Fruit fly (Drosophila melanogaster) whole organism, wandering third instar larva: ENCODE measurements around the gene CG8765.

Experiments
- CG32264 ChIP-seq: fragments of 200-800 bp; sonication (Bioruptor generic); optimal IDR thresholded peaks from 2 replicates; lab custom pipeline; 2016; ENCODE audit warnings: missing biosample characterization, missing genetic modification characterization
- CG9705 ChIP-seq: fragments of 200-800 bp; sonication (Bioruptor generic); optimal IDR thresholded peaks from 2 replicates; lab custom pipeline; 2018; ENCODE audit warnings: missing biosample characterization, mild to moderate bottlenecking, missing genetic modification characterization
- CrebA ChIP-seq: fragments of 200-800 bp; sonication (Bioruptor generic); optimal IDR thresholded peaks from 2 replicates; lab custom pipeline; 2016; ENCODE audit warnings: missing biosample characterization, mild to moderate bottlenecking, missing genetic modification characterization, borderline replicate concordance
- Dfd ChIP-seq: fragments of >200 bp; optimal IDR thresholded peaks from 2 replicates; lab custom pipeline; 2017; ENCODE audit warnings: missing biosample characterization, missing genetic modification characterization
- Dif ChIP-seq: fragments of 200-275, 200-300 bp; sonication (Bioruptor generic); optimal IDR thresholded peaks from 2 replicates; lab custom pipeline; 2018; ENCODE audit warnings: missing biosample characterization, missing genetic modification characterization; ENCODE audit not compliant: partially characterized antibody
- GATAd ChIP-seq: sonication (Bioruptor generic); optimal IDR thresholded peaks from 2 replicates; lab custom pipeline; 2016; ENCODE audit warnings: missing biosample characterization, missing genetic modification characterization
- HLH106 ChIP-seq: fragments of 200-800 bp; optimal IDR thresholded peaks from 3 replicates; lab custom pipeline; 2019; ENCODE audit warnings: missing biosample characterization, mild to moderate bottlenecking, missing genetic modification characterization, moderate library complexity
- Hnf4 ChIP-seq: fragments of 200-800 bp; sonication (Bioruptor generic); optimal IDR thresholded peaks from 2 replicates; lab custom pipeline; 2016; ENCODE audit warnings: missing biosample characterization, mild to moderate bottlenecking, missing genetic modification characterization
- Hr78 ChIP-seq: fragments of >200 bp; optimal IDR thresholded peaks from 2 replicates; lab custom pipeline; 2017; ENCODE audit warnings: missing biosample characterization, missing genetic modification characterization
- Hr83 ChIP-seq: fragments of 200-300 bp; sonication (Bioruptor generic); optimal IDR thresholded peaks from 2 replicates; lab custom pipeline; 2016; ENCODE audit warnings: missing biosample characterization, mild to moderate bottlenecking, missing genetic modification characterization, moderate library complexity; ENCODE audit not compliant: poor library complexity, severe bottlenecking
- Jra ChIP-seq: sonication (Bioruptor generic); optimal IDR thresholded peaks from 2 replicates; lab custom pipeline; 2016; ENCODE audit warnings: missing biosample characterization, missing genetic modification characterization
- Mio ChIP-seq: sonication (Bioruptor generic); optimal IDR thresholded peaks from 2 replicates; lab custom pipeline; 2016; ENCODE audit warnings: missing biosample characterization, missing genetic modification characterization
- Myc ChIP-seq: fragments of >200 bp; optimal IDR thresholded peaks from 2 replicates; lab custom pipeline; 2017
- N ChIP-seq: fragments of >200 bp; optimal IDR thresholded peaks from 2 replicates; lab custom pipeline; 2018; ENCODE audit warnings: missing biosample characterization, missing external identifiers, missing genetic modification characterization
- OdsH ChIP-seq: fragments of 200-800 bp; sonication (Bioruptor generic); optimal IDR thresholded peaks from 2 replicates; lab custom pipeline; 2016; ENCODE audit warnings: missing biosample characterization, mild to moderate bottlenecking, missing genetic modification characterization
- Rel ChIP-seq, 2 experiments: fragments of 200-800 bp; sonication (Bioruptor generic) in 1 of 2; optimal IDR thresholded peaks; 2 replicates in 1 of 2; 3 replicates in 1 of 2; lab custom pipeline; 2016 to 2019; ENCODE audit warnings: mild to moderate bottlenecking in 2 of 2, missing biosample characterization in 2 of 2, missing genetic modification characterization in 2 of 2, moderate library complexity in 1 of 2
- Sp1 ChIP-seq: fragments of 200-800 bp; sonication (Bioruptor generic); optimal IDR thresholded peaks from 3 replicates; lab custom pipeline; 2019; ENCODE audit warnings: missing biosample characterization, mild to moderate bottlenecking, missing genetic modification characterization, moderate library complexity
- Vsx2 ChIP-seq: fragments of 200-300, 225-300 bp; sonication (Bioruptor generic); optimal IDR thresholded peaks from 2 replicates; lab custom pipeline; 2018; ENCODE audit warnings: missing biosample characterization, missing genetic modification characterization; ENCODE audit not compliant: partially characterized antibody
- br ChIP-seq: fragments of 200-800 bp; sonication (Bioruptor generic); optimal IDR thresholded peaks from 2 replicates; lab custom pipeline; 2016; ENCODE audit warnings: missing biosample characterization, missing genetic modification characterization
- brk ChIP-seq: fragments of 200-800 bp; sonication (Bioruptor generic); optimal IDR thresholded peaks from 2 replicates; lab custom pipeline; 2016; ENCODE audit warnings: missing biosample characterization, mild to moderate bottlenecking, missing genetic modification characterization
- dl ChIP-seq, 2 experiments: fragments of 175-275, 200-275 bp in 1 of 2; fragments of 200-275 bp in 1 of 2; sonication (Bioruptor generic); optimal IDR thresholded peaks; lab custom pipeline; 2018; ENCODE audit warnings: mild to moderate bottlenecking in 2 of 2, missing biosample characterization in 2 of 2, missing genetic modification characterization in 2 of 2, moderate library complexity in 2 of 2; ENCODE audit not compliant: partially characterized antibody in 2 of 2, insufficient read depth in 1 of 2
- dmrt93B ChIP-seq: fragments of 200-800 bp; sonication (Bioruptor generic); optimal IDR thresholded peaks from 2 replicates; lab custom pipeline; 2018; ENCODE audit warnings: missing biosample characterization, mild to moderate bottlenecking, missing genetic modification characterization
- dsf ChIP-seq: sonication (Bioruptor generic); optimal IDR thresholded peaks from 2 replicates; lab custom pipeline; 2016; ENCODE audit warnings: missing biosample characterization, missing genetic modification characterization, borderline replicate concordance
- ey ChIP-seq: fragments of 200-800 bp; sonication (Bioruptor generic); optimal IDR thresholded peaks from 2 replicates; lab custom pipeline; 2016; ENCODE audit warnings: missing biosample characterization, missing genetic modification characterization
- foxo ChIP-seq, 2 experiments: fragments of 200-800 bp; sonication (Bioruptor generic); optimal IDR thresholded peaks; 2 replicates in 1 of 2; 3 replicates in 1 of 2; lab custom pipeline; 2016 to 2017; ENCODE audit warnings: missing biosample characterization in 2 of 2, missing genetic modification characterization in 2 of 2
- fru ChIP-seq: fragments of 200-800 bp; sonication (Bioruptor generic); optimal IDR thresholded peaks from 3 replicates; lab custom pipeline; 2016; ENCODE audit warnings: missing biosample characterization, mild to moderate bottlenecking, missing genetic modification characterization
- h ChIP-seq: fragments of 200-800 bp; sonication (Bioruptor generic); optimal IDR thresholded peaks from 3 replicates; lab custom pipeline; 2016; ENCODE audit warnings: missing biosample characterization, mild to moderate bottlenecking, missing genetic modification characterization
- jim ChIP-seq: fragments of 175-275, 200-325 bp; sonication (Bioruptor generic); optimal IDR thresholded peaks from 2 replicates; lab custom pipeline; 2016; ENCODE audit warnings: missing biosample characterization, mild to moderate bottlenecking, missing genetic modification characterization
- lola ChIP-seq: fragments of >200 bp; optimal IDR thresholded peaks from 2 replicates; lab custom pipeline; 2017; ENCODE audit warnings: missing biosample characterization, missing genetic modification characterization
- rgr ChIP-seq: fragments of 200-800 bp; sonication (Bioruptor generic); optimal IDR thresholded peaks from 3 replicates; lab custom pipeline; 2016; ENCODE audit warnings: missing biosample characterization, mild to moderate bottlenecking, missing genetic modification characterization
- sage ChIP-seq: fragments of 200-800 bp; sonication (Bioruptor generic); optimal IDR thresholded peaks from 2 replicates; lab custom pipeline; 2016; ENCODE audit warnings: missing biosample characterization, mild to moderate bottlenecking, missing genetic modification characterization
- sv ChIP-seq: fragments of 200-800 bp; sonication (Bioruptor generic); optimal IDR thresholded peaks from 3 replicates; lab custom pipeline; 2016; ENCODE audit warnings: missing biosample characterization, missing genetic modification characterization
- usp ChIP-seq: fragments of >200 bp; optimal IDR thresholded peaks from 2 replicates; lab custom pipeline; 2017; ENCODE audit warnings: missing biosample characterization, missing genetic modification characterization
- woc ChIP-seq: sonication (Bioruptor generic); optimal IDR thresholded peaks from 2 replicates; lab custom pipeline; 2016; ENCODE audit warnings: missing biosample characterization, mild to moderate bottlenecking, missing genetic modification characterization

The CG8765 gene

dm6 chr3L:19674317-19674716, 12.8 kb downstream of the CG8765 start:
- TF ChIP-seq OdsH (peak; percentile 14), ey (GFP tag; lab: Kevin White, UChicago) (peak; percentile 40), lola (GFP tag; lab: Kevin White, UChicago) (no peak), fru (peak; percentile 47), h (GFP tag; lab: Kevin White, UChicago) (peak; percentile 59), Hnf4 (GFP tag; lab: Kevin White, UChicago) (peak; percentile 21), jim (GFP tag; lab: Kevin White, UChicago) (no peak), Dfd (GFP tag; lab: Kevin White, UChicago) (no peak), Mio (GFP tag; lab: Kevin White, UChicago) (no peak), usp (no peak), Sp1 (peak; percentile 3), dmrt93B (GFP tag; lab: Kevin White, UChicago) (no peak), rgr (GFP tag; lab: Kevin White, UChicago) (peak; percentile 35), woc (GFP tag; lab: Kevin White, UChicago) (peak; percentile 0), dsf (GFP tag; lab: Kevin White, UChicago) (no peak), N (GFP tag; lab: Kevin White, UChicago) (no peak), br (GFP tag; lab: Kevin White, UChicago) (peak; percentile 25), foxo (GFP tag; optimal IDR thresholded peaks at IDR 0.05; lab: Kevin White, UChicago) (peak in 1 of 2 experiments; percentile 42), HLH106 (tag; lab: Kevin White, UChicago) (peak; percentile 47)
- TF ChIP-seq, all 38 proteins: peak for 11

- TF ChIP-seq Hr83 (no peak), Vsx2 (no peak), CG32264 (GFP tag; lab: Kevin White, UChicago) (no peak), OdsH (no peak), HLH106 (tag; lab: Kevin White, UChicago) (no peak), Hr78 (GFP tag; lab: Kevin White, UChicago) (no peak), dsf (GFP tag; lab: Kevin White, UChicago) (no peak), brk (GFP tag; lab: Kevin White, UChicago) (no peak), foxo (GFP tag; optimal IDR thresholded peaks at IDR 0.05; lab: Kevin White, UChicago) (no peak), dl (GFP tag; optimal IDR thresholded peaks at IDR 0.05; lab: Kevin White, UChicago; ENCODE audit: insufficient read depth in 1 of 2, partially characterized antibody in 2 of 2) (no peak), Hnf4 (GFP tag; lab: Kevin White, UChicago) (no peak), Myc (lab: Kevin White, UChicago) (no peak), Rel (GFP tag; optimal IDR thresholded peaks at IDR 0.05; lab: Kevin White, UChicago) (no peak), Rel (tag; optimal IDR thresholded peaks at IDR 0.05; lab: Kevin White, UChicago) (no peak), sage (GFP tag; lab: Kevin White, UChicago) (no peak)
Observed at dm6 chr3L:19670492-19670891, 16.7 kb downstream of the CG8765 start.

DNA sequence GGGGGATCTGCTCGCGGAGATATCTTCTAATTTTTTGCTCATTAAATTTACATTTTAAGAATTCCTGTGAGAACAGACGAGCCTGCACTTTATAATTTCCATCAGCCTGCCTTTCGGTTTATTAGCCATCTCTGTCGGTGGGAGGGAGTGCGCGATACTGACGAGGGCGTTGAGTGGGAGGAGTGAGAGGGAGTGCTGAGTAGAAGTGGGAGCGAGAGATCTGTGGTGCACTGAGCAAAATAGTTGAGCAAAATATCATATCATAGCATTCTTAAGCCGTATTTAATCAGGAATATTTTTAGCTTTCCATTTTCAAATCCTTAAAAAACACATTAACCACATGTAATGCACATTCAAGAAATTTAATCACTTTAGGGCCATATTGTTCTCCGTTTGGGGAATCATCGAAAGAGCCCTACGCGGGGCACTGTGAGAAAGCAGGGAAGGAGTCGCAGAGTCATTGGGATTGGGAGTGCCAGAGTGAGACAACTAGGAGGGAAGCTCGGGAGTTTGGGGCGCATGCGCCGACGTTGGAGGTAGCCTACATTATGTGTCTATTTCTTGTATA, 22.0 kb downstream of the CG8765 start:
- TF ChIP-seq sv (GFP tag; lab: Kevin White, UChicago) (no peak), Dif (GFP tag; lab: Kevin White, UChicago) (no peak), Jra (no peak)

DNA sequence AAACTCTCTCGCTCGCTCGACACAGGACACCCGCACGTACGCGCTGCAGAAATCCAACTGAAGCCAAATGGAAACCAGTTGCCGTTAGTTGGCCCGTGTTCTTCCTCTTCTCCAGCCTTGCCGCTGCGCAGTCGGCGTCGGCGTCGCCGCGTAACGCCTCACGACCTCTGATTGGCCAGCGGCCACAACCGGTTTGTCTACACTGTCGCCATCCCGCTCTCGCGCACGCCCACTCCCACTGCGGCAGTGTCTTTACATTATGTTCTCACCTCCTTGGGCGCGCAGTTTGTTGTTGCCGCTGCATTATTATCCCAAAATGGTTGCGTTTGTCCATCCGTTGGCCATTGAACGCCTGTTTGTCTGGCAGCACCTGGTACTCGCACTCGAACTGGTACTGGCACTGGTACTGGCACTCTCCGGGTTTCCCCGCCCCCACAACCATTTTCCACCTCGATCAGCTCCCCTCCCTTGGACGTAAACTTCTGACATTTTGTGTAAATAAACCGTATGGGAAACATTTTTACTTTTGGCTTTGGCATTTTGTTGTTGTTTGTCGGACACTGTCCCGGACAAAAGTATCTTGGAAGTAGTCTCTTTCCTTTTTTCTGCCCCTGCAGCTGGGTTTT, 23.4 kb downstream of the CG8765 start, which contains the start of gene tey:
tey (minus strand) TSS at position 500 of the 626 bp plus-strand sequence.
- no peak for TF ChIP-seq Hr78 (GFP tag; lab: Kevin White, UChicago)
- TF ChIP-seq Jra = no peak
- no peak for TF ChIP-seq Sp1
- no peak for TF ChIP-seq br (GFP tag; lab: Kevin White, UChicago)
- no peak for TF ChIP-seq CG9705 (GFP tag; lab: Kevin White, UChicago)
- no peak for TF ChIP-seq CrebA (GFP tag; lab: Kevin White, UChicago)
- no peak for TF ChIP-seq Dfd (GFP tag; lab: Kevin White, UChicago)
- TF ChIP-seq GATAd = no peak
- TF ChIP-seq usp = no peak
- no peak for TF ChIP-seq CG32264 (GFP tag; lab: Kevin White, UChicago)
- TF ChIP-seq Vsx2 = peak; percentile 29
- TF ChIP-seq HLH106 (tag; lab: Kevin White, UChicago) = no peak
- no peak for TF ChIP-seq Hr83
- TF ChIP-seq Mio (GFP tag; lab: Kevin White, UChicago) = no peak
- TF ChIP-seq Dif (GFP tag; lab: Kevin White, UChicago) = peak; percentile 62
- TF ChIP-seq N (GFP tag; lab: Kevin White, UChicago) = no peak
